Fruit fly (Drosophila melanogaster) whole organism, embryonic: Measurements from ENCODE around the gene CG5446.

ENCODE experiments used
- Bdp1 ChIP-seq: fragments of 200-800 bp; sonication (Bioruptor generic); optimal IDR thresholded peaks from 3 replicates; lab custom pipeline; 2016; ENCODE audit warnings: missing biosample characterization, missing genetic modification characterization
- Blimp-1 ChIP-seq: fragments of 200-800 bp; sonication (Bioruptor generic); optimal IDR thresholded peaks from 3 replicates; lab custom pipeline; 2018; ENCODE audit warnings: missing biosample characterization, missing genetic modification characterization, mild to moderate bottlenecking, moderate library complexity, missing genetic modification reagents
- BtbVII ChIP-seq: fragments of 200-800 bp; sonication (Bioruptor generic); optimal IDR thresholded peaks from 3 replicates; lab custom pipeline; 2017; ENCODE audit warnings: missing biosample characterization, mild to moderate bottlenecking, missing genetic modification characterization
- CG11696 ChIP-seq: fragments of 200-800 bp; sonication (Bioruptor generic); IDR thresholded peaks from 2 replicates; pipeline ENCODE4 v1.3.6; 2022; ENCODE audit warnings: missing biosample characterization, missing genetic modification characterization
- CG12071 ChIP-seq: fragments of 200-800 bp; sonication (Bioruptor generic); optimal IDR thresholded peaks from 3 replicates; lab custom pipeline; 2018; ENCODE audit warnings: missing biosample characterization, mild to moderate bottlenecking, missing genetic modification characterization
- CG12219 ChIP-seq: fragments of 200-800 bp; sonication (Bioruptor generic); optimal IDR thresholded peaks from 3 replicates; lab custom pipeline; 2018; ENCODE audit warnings: missing biosample characterization, mild to moderate bottlenecking, missing genetic modification characterization
- CG14441 ChIP-seq: fragments of 200-800 bp; sonication (Bioruptor generic); IDR thresholded peaks from 2 replicates; pipeline ENCODE4 v1.3.6; 2022; ENCODE audit warnings: missing biosample characterization, missing genetic modification characterization
- CG17359 ChIP-seq: fragments of 200-800 bp; sonication (Bioruptor generic); optimal IDR thresholded peaks from 3 replicates; lab custom pipeline; 2018; ENCODE audit warnings: missing biosample characterization, mild to moderate bottlenecking, missing genetic modification characterization, moderate library complexity
- CG18262 ChIP-seq: fragments of 200-800 bp; optimal IDR thresholded peaks from 3 replicates; lab custom pipeline; 2019; ENCODE audit warnings: missing biosample characterization, mild to moderate bottlenecking, missing genetic modification characterization, moderate library complexity
- CG18619 ChIP-seq: fragments of 200-800 bp; sonication (Bioruptor generic); optimal IDR thresholded peaks from 3 replicates; lab custom pipeline; 2017; ENCODE audit warnings: missing biosample characterization, mild to moderate bottlenecking, missing genetic modification characterization
- CG3065 ChIP-seq: fragments of 200-800 bp; sonication (Bioruptor generic); optimal IDR thresholded peaks from 2 replicates; lab custom pipeline; 2016; ENCODE audit warnings: missing biosample characterization, missing genetic modification characterization
- CG4282 ChIP-seq: fragments of 200-800 bp; sonication (Bioruptor generic); optimal IDR thresholded peaks from 2 replicates; lab custom pipeline; 2016; ENCODE audit warnings: missing biosample characterization, missing genetic modification characterization
- CG4360 ChIP-seq: fragments of 200-800 bp; sonication (Bioruptor generic); IDR thresholded peaks from 2 replicates; pipeline ENCODE4 v1.3.6; 2022; ENCODE audit warnings: missing biosample characterization, missing genetic modification characterization
- CG6272 ChIP-seq: fragments of 200-800 bp; sonication (Bioruptor generic); IDR thresholded peaks from 2 replicates; pipeline ENCODE4 v1.3.6; 2022; ENCODE audit warnings: missing biosample characterization, missing genetic modification characterization
- CG6813 ChIP-seq: fragments of 200-800 bp; sonication (Bioruptor generic); optimal IDR thresholded peaks from 2 replicates; lab custom pipeline; 2017; ENCODE audit warnings: missing biosample characterization, missing genetic modification characterization, mild to moderate bottlenecking, moderate library complexity, missing genetic modification reagents
- CG6854 ChIP-seq: fragments of 200-800 bp; sonication (Bioruptor generic); optimal IDR thresholded peaks from 3 replicates; lab custom pipeline; 2017; ENCODE audit warnings: missing biosample characterization, mild to moderate bottlenecking, missing genetic modification characterization
- CG7556 ChIP-seq: fragments of 200-800 bp; sonication (Bioruptor generic); optimal IDR thresholded peaks from 2 replicates; lab custom pipeline; 2017; ENCODE audit warnings: missing biosample characterization, mild to moderate bottlenecking, missing genetic modification characterization
- CG8290 ChIP-seq, 3 experiments: fragments of 200-800 bp; sonication (Bioruptor generic); optimal IDR thresholded peaks; 2 replicates each; lab custom pipeline; 2016 to 2019; ENCODE audit warnings: missing biosample characterization in 3 of 3, missing genetic modification characterization in 3 of 3, mild to moderate bottlenecking in 2 of 3, moderate library complexity in 1 of 3
- CTCF ChIP-seq: fragments of 200-800 bp; sonication (Bioruptor generic); optimal IDR thresholded peaks from 2 replicates; lab custom pipeline; 2017; ENCODE audit warnings: missing biosample characterization, mild to moderate bottlenecking, missing genetic modification characterization, moderate library complexity
- Doc2 ChIP-seq: fragments of 200-800 bp; sonication (Bioruptor generic); IDR thresholded peaks from 2 replicates; pipeline ENCODE4 v1.3.6; 2022; ENCODE audit warnings: missing biosample characterization, missing genetic modification characterization
- Fer2 ChIP-seq: fragments of 200-800 bp; sonication (Bioruptor generic); optimal IDR thresholded peaks from 2 replicates; lab custom pipeline; 2018; ENCODE audit warnings: missing biosample characterization, mild to moderate bottlenecking, missing genetic modification characterization, moderate library complexity
- H15 ChIP-seq: fragments of 200-800 bp; sonication (Bioruptor generic); IDR thresholded peaks from 3 replicates; pipeline ENCODE4 v1.3.6; 2022; ENCODE audit warnings: missing biosample characterization, missing genetic modification characterization
- HLHmδ ChIP-seq: fragments of 200-800 bp; sonication (Bioruptor generic); optimal IDR thresholded peaks from 2 replicates; lab custom pipeline; 2018; ENCODE audit warnings: missing biosample characterization, mild to moderate bottlenecking, missing genetic modification characterization, moderate library complexity
- MTF-1 ChIP-seq: fragments of 200-800 bp; sonication (Bioruptor generic); optimal IDR thresholded peaks from 2 replicates; lab custom pipeline; 2018; ENCODE audit warnings: missing biosample characterization, mild to moderate bottlenecking, missing genetic modification characterization, borderline replicate concordance
- Neu2 ChIP-seq: fragments of 200-800 bp; sonication (Bioruptor generic); optimal IDR thresholded peaks from 3 replicates; lab custom pipeline; 2016; ENCODE audit warnings: missing biosample characterization, missing genetic modification characterization, borderline replicate concordance
- Nf-YA ChIP-seq: fragments of 200-800 bp; sonication (Bioruptor generic); IDR thresholded peaks from 2 replicates; pipeline ENCODE4 v1.3.6; 2022; ENCODE audit warnings: missing biosample characterization, missing genetic modification characterization
- Rfx ChIP-seq: fragments of 200-800 bp; sonication (Bioruptor generic); IDR thresholded peaks from 2 replicates; pipeline ENCODE4 v1.3.6; 2022; ENCODE audit warnings: missing biosample characterization, missing genetic modification characterization
- Xbp1 ChIP-seq: fragments of 200-800 bp; sonication (Bioruptor generic); optimal IDR thresholded peaks from 3 replicates; lab custom pipeline; 2016; ENCODE audit warnings: missing biosample characterization, mild to moderate bottlenecking, missing genetic modification characterization
- btn ChIP-seq: fragments of 200-800 bp; sonication (Bioruptor generic); optimal IDR thresholded peaks from 2 replicates; lab custom pipeline; 2016; ENCODE audit warnings: missing biosample characterization, missing genetic modification characterization
- eve ChIP-seq, 2 experiments: fragments of >200 bp; optimal IDR thresholded peaks; 2 replicates each; lab custom pipeline; 2017; ENCODE audit warnings: missing biosample characterization in 2 of 2, missing genetic modification characterization in 2 of 2
- fd3F ChIP-seq: fragments of 200-800 bp; sonication (Bioruptor generic); optimal IDR thresholded peaks from 2 replicates; lab custom pipeline; 2018; ENCODE audit warnings: missing biosample characterization, mild to moderate bottlenecking, missing genetic modification characterization, moderate library complexity
- gce ChIP-seq: fragments of 200-800 bp; sonication (Bioruptor generic); IDR thresholded peaks from 3 replicates; pipeline ENCODE4 v1.3.6; 2022; ENCODE audit warnings: missing biosample characterization, missing genetic modification characterization
- gcm2 ChIP-seq: fragments of 200-800 bp; sonication (Bioruptor generic); optimal IDR thresholded peaks from 2 replicates; lab custom pipeline; 2016; ENCODE audit warnings: missing biosample characterization, missing genetic modification characterization
- gfzf ChIP-seq: fragments of 200-800 bp; sonication (Bioruptor generic); optimal IDR thresholded peaks from 2 replicates; lab custom pipeline; 2016; ENCODE audit warnings: missing biosample characterization, mild to moderate bottlenecking, missing genetic modification characterization, moderate library complexity
- gsb ChIP-seq: fragments of 200-800 bp; sonication (Bioruptor generic); IDR thresholded peaks from 2 replicates; pipeline ENCODE4 v1.3.6; 2022; ENCODE audit warnings: missing biosample characterization, missing genetic modification characterization
- her ChIP-seq: fragments of 200-800 bp; sonication (Bioruptor generic); optimal IDR thresholded peaks from 2 replicates; lab custom pipeline; 2016; ENCODE audit warnings: missing biosample characterization, missing genetic modification characterization
- jigr1 ChIP-seq: fragments of 200-800 bp; sonication (Bioruptor generic); IDR thresholded peaks from 3 replicates; pipeline ENCODE4 v1.3.6; 2022; ENCODE audit warnings: missing biosample characterization, missing genetic modification characterization
- klu ChIP-seq: fragments of 200-800 bp; sonication (Bioruptor generic); IDR thresholded peaks from 2 replicates; pipeline ENCODE4 v1.3.6; 2022; ENCODE audit warnings: missing biosample characterization, missing genetic modification characterization
- knrl ChIP-seq: fragments of 200-800 bp; sonication (Bioruptor generic); IDR thresholded peaks from 3 replicates; pipeline ENCODE4 v1.3.6; 2022; ENCODE audit warnings: missing biosample characterization, missing genetic modification characterization; ENCODE audit not compliant: partially characterized antibody
- lmd ChIP-seq: fragments of 200-800 bp; sonication (Bioruptor generic); IDR thresholded peaks from 2 replicates; pipeline ENCODE4 v1.3.6; 2022; ENCODE audit warnings: missing biosample characterization, missing genetic modification characterization
- mam ChIP-seq: fragments of 200-800 bp; sonication (Bioruptor generic); optimal IDR thresholded peaks from 3 replicates; lab custom pipeline; 2016; ENCODE audit warnings: missing biosample characterization, missing genetic modification characterization
- mirr ChIP-seq: fragments of 200-800 bp; sonication (Bioruptor generic); optimal IDR thresholded peaks from 3 replicates; lab custom pipeline; 2018; ENCODE audit warnings: missing biosample characterization, mild to moderate bottlenecking, missing genetic modification characterization
- nerfin-2 ChIP-seq: fragments of 200-800 bp; sonication (Bioruptor generic); IDR thresholded peaks from 2 replicates; pipeline ENCODE4 v1.3.6; 2022; ENCODE audit warnings: missing biosample characterization, missing genetic modification characterization; ENCODE audit not compliant: partially characterized antibody
- odd ChIP-seq: fragments of 200-800 bp; sonication (Bioruptor generic); optimal IDR thresholded peaks from 2 replicates; lab custom pipeline; 2017; ENCODE audit warnings: missing biosample characterization, mild to moderate bottlenecking, missing genetic modification characterization
- peb ChIP-seq: fragments of 200-800 bp; sonication (Bioruptor generic); IDR thresholded peaks from 2 replicates; pipeline ENCODE4 v1.3.6; 2022; ENCODE audit warnings: missing biosample characterization, missing genetic modification characterization
- pros ChIP-seq: fragments of 200-800 bp; sonication (Bioruptor generic); optimal IDR thresholded peaks from 3 replicates; lab custom pipeline; 2019; ENCODE audit warnings: missing biosample characterization, mild to moderate bottlenecking, missing genetic modification characterization, moderate library complexity
- sob ChIP-seq: fragments of 200-800 bp; sonication (Bioruptor generic); IDR thresholded peaks from 2 replicates; pipeline ENCODE4 v1.3.6; 2022; ENCODE audit warnings: missing biosample characterization, missing genetic modification characterization
- sr ChIP-seq: fragments of 200-800 bp; sonication (Bioruptor generic); IDR thresholded peaks from 3 replicates; pipeline ENCODE4 v1.3.6; 2022; ENCODE audit warnings: missing biosample characterization, missing genetic modification characterization
- stwl ChIP-seq: fragments of 200-800 bp; sonication (Bioruptor generic); optimal IDR thresholded peaks from 3 replicates; lab custom pipeline; 2018; ENCODE audit warnings: missing biosample characterization, mild to moderate bottlenecking, missing genetic modification characterization, moderate library complexity
- twi ChIP-seq: fragments of 200-800 bp; optimal IDR thresholded peaks from 2 replicates; lab custom pipeline; 2019; ENCODE audit warnings: missing biosample characterization, mild to moderate bottlenecking, missing genetic modification characterization, moderate library complexity
- tx ChIP-seq: fragments of 200-800 bp; sonication (Bioruptor generic); optimal IDR thresholded peaks from 2 replicates; lab custom pipeline; 2016; ENCODE audit warnings: missing biosample characterization, missing genetic modification characterization
- usp ChIP-seq: fragments of >200 bp; optimal IDR thresholded peaks from 2 replicates; lab custom pipeline; 2017; ENCODE audit warnings: missing biosample characterization, missing genetic modification characterization

Gene CG5446

DNA sequence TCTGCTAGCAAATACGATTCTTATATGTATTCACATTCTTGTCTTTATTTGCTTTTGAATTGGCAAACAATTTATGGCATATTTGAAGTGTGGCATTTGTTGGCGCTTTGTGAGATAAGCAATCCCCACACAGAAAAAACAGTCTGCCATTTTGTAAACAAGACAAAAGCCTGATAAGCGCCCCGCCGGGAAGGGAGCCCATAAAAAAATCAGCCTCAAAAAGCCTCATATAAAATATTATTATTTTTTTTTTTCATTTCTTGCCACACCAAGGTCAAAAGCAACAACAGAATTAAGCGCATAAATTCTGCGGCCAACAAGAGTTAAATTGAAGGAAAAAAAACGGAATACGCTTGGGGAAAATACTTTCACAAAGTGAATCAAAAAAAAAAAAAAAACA, 47.8 kb upstream of the CG5446 start (continued):
- no peak for TF ChIP-seq lmd (GFP tag; lab: Robert Waterston, UW)
- TF ChIP-seq btn (GFP tag; lab: Kevin White, UChicago), result no peak
- TF ChIP-seq CG3065, result no peak
- peak; percentile 24 for TF ChIP-seq CG18619
- no peak for TF ChIP-seq CG18262 (tag; lab: Kevin White, UChicago)
- no peak for TF ChIP-seq CG4360 (GFP tag; lab: Robert Waterston, UW)
- peak; percentile 76 for TF ChIP-seq mirr (GFP tag; lab: Kevin White, UChicago)
- no peak for TF ChIP-seq stwl (tag; lab: Kevin White, UChicago)
- TF ChIP-seq eve (GFP tag; optimal IDR thresholded peaks at IDR 0.05; lab: Kevin White, UChicago), result no peak
- TF ChIP-seq CG17359 (tag; lab: Kevin White, UChicago), result peak; percentile 29
- TF ChIP-seq CG6854 (GFP tag; lab: Kevin White, UChicago), result no peak
- no peak for TF ChIP-seq CG14441 (GFP tag; lab: Robert Waterston, UW)
- TF ChIP-seq CG4282 (GFP tag; lab: Kevin White, UChicago), result no peak
- TF ChIP-seq gcm2 (GFP tag; lab: Kevin White, UChicago), result no peak
- TF ChIP-seq Bdp1 (GFP tag; lab: Kevin White, UChicago), result no peak
- TF ChIP-seq Blimp-1, result peak; percentile 12
- no peak for TF ChIP-seq gsb (GFP tag; lab: Robert Waterston, UW)
- no peak for TF ChIP-seq H15 (GFP tag; lab: Robert Waterston, UW)
- TF ChIP-seq CG11696 (GFP tag; lab: Robert Waterston, UW), result no peak
- no peak for TF ChIP-seq twi (tag; lab: Kevin White, UChicago)
- no peak for TF ChIP-seq CTCF (GFP tag; lab: Kevin White, UChicago)
- no peak for TF ChIP-seq CG7556 (GFP tag; lab: Kevin White, UChicago)
- TF ChIP-seq jigr1 (GFP tag; lab: Robert Waterston, UW), result no peak
- no peak for TF ChIP-seq Nf-YA (GFP tag; lab: Robert Waterston, UW)
- no peak for TF ChIP-seq her (GFP tag; lab: Kevin White, UChicago)
- peak; percentile 27 for TF ChIP-seq fd3F
- TF ChIP-seq Xbp1 (GFP tag; lab: Kevin White, UChicago), result no peak
- no peak for TF ChIP-seq pros (GFP tag; lab: Kevin White, UChicago)
- TF ChIP-seq mam, result no peak
- TF ChIP-seq CG12071 (GFP tag; lab: Kevin White, UChicago), result peak; percentile 68
- peak; percentile 10 for TF ChIP-seq Fer2 (tag; lab: Kevin White, UChicago)
- no peak for TF ChIP-seq CG6272 (GFP tag; lab: Robert Waterston, UW)
- no peak for TF ChIP-seq Neu2 (GFP tag; lab: Kevin White, UChicago)
- TF ChIP-seq gce (GFP tag; lab: Robert Waterston, UW), result no peak
- no peak for TF ChIP-seq knrl (GFP tag; lab: Robert Waterston, UW)
- TF ChIP-seq odd (GFP tag; lab: Kevin White, UChicago), result peak; percentile 42
- no peak for TF ChIP-seq peb (GFP tag; lab: Robert Waterston, UW)
- peak; percentile 41; the same call in 1 of the 2 replicates for TF ChIP-seq sob (GFP tag; lab: Robert Waterston, UW)
- peak; percentile 49 for TF ChIP-seq MTF-1 (GFP tag; lab: Kevin White, UChicago)
- TF ChIP-seq CG6813, result peak; percentile 84
- TF ChIP-seq klu (GFP tag; lab: Robert Waterston, UW), result no peak
- no peak for TF ChIP-seq Doc2 (GFP tag; lab: Robert Waterston, UW)
- TF ChIP-seq CG12219 (GFP tag; lab: Kevin White, UChicago), result peak; percentile 20
- no peak for TF ChIP-seq sr (GFP tag; lab: Robert Waterston, UW)
- TF ChIP-seq HLHmδ (GFP tag; lab: Kevin White, UChicago), result no peak
- TF ChIP-seq usp (GFP tag; lab: Kevin White, UChicago), result no peak
- TF ChIP-seq Rfx (GFP tag; lab: Robert Waterston, UW), result peak; percentile 28; the same call in 1 of the 2 replicates
- TF ChIP-seq BtbVII (GFP tag; lab: Kevin White, UChicago), result peak; percentile 68
- TF ChIP-seq gfzf, result no peak
- no peak for TF ChIP-seq CG8290 (GFP tag; optimal IDR thresholded peaks at IDR 0.05; lab: Kevin White, UChicago)
- TF ChIP-seq CG8290 (tag; optimal IDR thresholded peaks at IDR 0.05; lab: Kevin White, UChicago), result peak in 1 of 2 experiments; percentile 64
- no peak for TF ChIP-seq tx (GFP tag; lab: Kevin White, UChicago)
- TF ChIP-seq nerfin-2 (GFP tag; lab: Robert Waterston, UW), result no peak
